Worm (Caenorhabditis elegans) whole organism, L4/young adult: ENCODE data around the gene M106.2.

Source experiments
- W03F9.2 ChIP-seq: fragments of 150-350 bp; optimal IDR thresholded peaks from 2 replicates; lab custom pipeline; 2014; ENCODE audit warnings: missing biosample characterization, missing genetic modification characterization
- dao-5 ChIP-seq: sonication (generic microtip); optimal IDR thresholded peaks from 2 replicates; lab custom pipeline; 2016; ENCODE audit warnings: missing genotype, missing genetic modification characterization, moderate library complexity, missing compliant biosample characterization
- him-1 ChIP-seq: sonication (generic microtip); optimal IDR thresholded peaks from 2 replicates; lab custom pipeline; 2016; ENCODE audit warnings: missing genotype, missing genetic modification reagents, missing genetic modification characterization, missing compliant biosample characterization

ce11 chrII:10880625-10881024 is 30.8 kb upstream of the M106.2 start, which contains the start of gene lurp-1:
- TF ChIP-seq him-1 (tag; lab: Kevin White, UChicago) (no peak), dao-5 (tag; lab: Kevin White, UChicago) (no peak), W03F9.2 (tag; lab: Kevin White, UChicago) (no peak)
